Fruit fly (Drosophila melanogaster) whole organism, embryonic: ENCODE results near the gene Gld2.
A peak's percentile ranks its signal among the peaks of the same experiment; 100 is the strongest.

Source experiments
- Awh ChIP-seq: fragments of 200-800 bp; sonication (Bioruptor generic); IDR thresholded peaks from 2 replicates; pipeline ENCODE4, ENCODE4 v1.3.6; 2022; ENCODE audit warnings: missing biosample characterization, missing genetic modification characterization
- CG10274 ChIP-seq: fragments of 200-800 bp; sonication (Bioruptor generic); optimal IDR thresholded peaks from 3 replicates; lab custom pipeline; 2017; ENCODE audit warnings: missing biosample characterization, mild to moderate bottlenecking, missing genetic modification characterization
- CG11247 ChIP-seq: fragments of 200-800 bp; sonication (Bioruptor generic); IDR thresholded peaks from 2 replicates; pipeline ENCODE4 v1.3.6; 2022; ENCODE audit warnings: missing biosample characterization, missing genetic modification characterization
- CG11560 ChIP-seq: fragments of 200-800 bp; sonication (Bioruptor generic); IDR thresholded peaks from 3 replicates; pipeline ENCODE4 v1.3.6; 2022; ENCODE audit warnings: missing biosample characterization, missing genetic modification characterization
- CG13296 ChIP-seq: fragments of 200-800 bp; sonication (Bioruptor generic); optimal IDR thresholded peaks from 3 replicates; lab custom pipeline; 2018; ENCODE audit warnings: missing biosample characterization, mild to moderate bottlenecking, missing genetic modification characterization
- CG13894 ChIP-seq: fragments of 200-800 bp; sonication (Bioruptor generic); optimal IDR thresholded peaks from 3 replicates; lab custom pipeline; 2018; ENCODE audit warnings: missing biosample characterization, mild to moderate bottlenecking, missing genetic modification characterization, moderate library complexity
- CG15479 ChIP-seq: fragments of 200-800 bp; sonication (Bioruptor generic); optimal IDR thresholded peaks from 3 replicates; lab custom pipeline; 2019; ENCODE audit warnings: missing biosample characterization, mild to moderate bottlenecking, missing genetic modification characterization, moderate library complexity
- CG1603 ChIP-seq: fragments of 200-800 bp; sonication (Bioruptor generic); optimal IDR thresholded peaks from 2 replicates; lab custom pipeline; 2019; ENCODE audit warnings: missing biosample characterization, mild to moderate bottlenecking, missing genetic modification characterization, moderate library complexity
- CG17802 ChIP-seq: fragments of 200-800 bp; sonication (Bioruptor generic); optimal IDR thresholded peaks from 2 replicates; lab custom pipeline; 2018; ENCODE audit warnings: missing biosample characterization, mild to moderate bottlenecking, missing genetic modification characterization, moderate library complexity
- CG17829 ChIP-seq: fragments of 200-800 bp; optimal IDR thresholded peaks from 2 replicates; lab custom pipeline; 2019; ENCODE audit warnings: missing biosample characterization, mild to moderate bottlenecking, missing genetic modification characterization, moderate library complexity
- CG18619 ChIP-seq: fragments of 200-800 bp; sonication (Bioruptor generic); optimal IDR thresholded peaks from 3 replicates; lab custom pipeline; 2017; ENCODE audit warnings: missing biosample characterization, mild to moderate bottlenecking, missing genetic modification characterization
- CG2199 ChIP-seq: fragments of 200-800 bp; sonication (Bioruptor generic); IDR thresholded peaks from 3 replicates; pipeline ENCODE4 v1.3.6; 2022; ENCODE audit warnings: missing biosample characterization, missing genetic modification characterization
- CG2875 ChIP-seq: fragments of 200-800 bp; sonication (Bioruptor generic); optimal IDR thresholded peaks from 2 replicates; lab custom pipeline; 2017; ENCODE audit warnings: missing biosample characterization, mild to moderate bottlenecking, missing genetic modification characterization, missing genetic modification reagents
- CG2889 ChIP-seq: fragments of 200-800 bp; sonication (Bioruptor generic); IDR thresholded peaks from 3 replicates; pipeline ENCODE4 v1.3.6; 2022; ENCODE audit warnings: missing biosample characterization, missing genetic modification characterization
- CG30020 ChIP-seq: fragments of 200-800 bp; optimal IDR thresholded peaks from 2 replicates; lab custom pipeline; 2019; ENCODE audit warnings: missing biosample characterization, mild to moderate bottlenecking, missing genetic modification characterization, moderate library complexity
- CG30431 ChIP-seq: fragments of 200-800 bp; sonication (Bioruptor generic); optimal IDR thresholded peaks from 2 replicates; lab custom pipeline; 2017; ENCODE audit warnings: missing biosample characterization, missing genetic modification characterization
- CG31365 ChIP-seq: fragments of 200-800 bp; sonication (Bioruptor generic); optimal IDR thresholded peaks from 2 replicates; lab custom pipeline; 2018; ENCODE audit warnings: missing biosample characterization, mild to moderate bottlenecking, missing genetic modification characterization
- CG42726 ChIP-seq: fragments of 200-800 bp; sonication (Bioruptor generic); IDR thresholded peaks from 2 replicates; pipeline ENCODE4 v1.3.6; 2022; ENCODE audit warnings: missing biosample characterization, missing genetic modification characterization; ENCODE audit not compliant: partially characterized antibody
- CG5953 ChIP-seq: fragments of 200-800 bp; sonication (Bioruptor generic); IDR thresholded peaks from 2 replicates; pipeline ENCODE4 v1.3.6; 2022; ENCODE audit warnings: missing biosample characterization, missing genetic modification characterization
- CG6272 ChIP-seq: fragments of 200-800 bp; sonication (Bioruptor generic); IDR thresholded peaks from 2 replicates; pipeline ENCODE4 v1.3.6; 2022; ENCODE audit warnings: missing biosample characterization, missing genetic modification characterization
- CG6654 ChIP-seq: fragments of 200-800 bp; sonication (Bioruptor generic); optimal IDR thresholded peaks from 2 replicates; lab custom pipeline; 2017; ENCODE audit warnings: missing biosample characterization, mild to moderate bottlenecking, missing genetic modification characterization
- CG8290 ChIP-seq, 3 experiments: fragments of 200-800 bp; sonication (Bioruptor generic); optimal IDR thresholded peaks; 2 replicates each; lab custom pipeline; 2016 to 2019; ENCODE audit warnings: missing biosample characterization in 3 of 3, missing genetic modification characterization in 3 of 3, mild to moderate bottlenecking in 2 of 3, moderate library complexity in 1 of 3
- CG8944 ChIP-seq: fragments of 200-800 bp; sonication (Bioruptor generic); optimal IDR thresholded peaks from 3 replicates; lab custom pipeline; 2016; ENCODE audit warnings: missing biosample characterization, missing genetic modification characterization
- D19B ChIP-seq: fragments of 200-800 bp; sonication (Bioruptor generic); optimal IDR thresholded peaks from 2 replicates; lab custom pipeline; 2017; ENCODE audit warnings: missing biosample characterization, mild to moderate bottlenecking, missing genetic modification characterization
- Fer3 ChIP-seq: fragments of 200-800 bp; sonication (Bioruptor generic); optimal IDR thresholded peaks from 2 replicates; lab custom pipeline; 2018; ENCODE audit warnings: missing biosample characterization, mild to moderate bottlenecking, missing genetic modification characterization, moderate library complexity
- Hand ChIP-seq: fragments of 200-800 bp; sonication (Bioruptor generic); optimal IDR thresholded peaks from 2 replicates; lab custom pipeline; 2017; ENCODE audit warnings: mild to moderate bottlenecking, missing biosample characterization, missing genetic modification reagents, missing genetic modification characterization
- Hr51 ChIP-seq, 2 experiments: fragments of 200-800 bp; sonication (Bioruptor generic); optimal IDR thresholded peaks; 2 replicates in 1 of 2; 3 replicates in 1 of 2; lab custom pipeline; 2016 to 2018; ENCODE audit warnings: missing biosample characterization in 2 of 2, missing genetic modification characterization in 2 of 2, mild to moderate bottlenecking in 1 of 2, moderate library complexity in 1 of 2
- Hr78 ChIP-seq, 2 experiments: fragments of 200-800 bp in 1 of 2; fragments of >200 bp in 1 of 2; sonication (Bioruptor generic) in 1 of 2; optimal IDR thresholded peaks; 2 replicates each; lab custom pipeline; 2017 to 2019; ENCODE audit warnings: missing biosample characterization in 2 of 2, missing genetic modification characterization in 2 of 2, mild to moderate bottlenecking in 1 of 2, moderate library complexity in 1 of 2
- Sin3A ChIP-seq: fragments of >200 bp; optimal IDR thresholded peaks from 2 replicates; lab custom pipeline; 2018
- Spps ChIP-seq: fragments of 200-800 bp; sonication (Bioruptor generic); optimal IDR thresholded peaks from 2 replicates; lab custom pipeline; 2018; ENCODE audit warnings: missing biosample characterization, mild to moderate bottlenecking, missing genetic modification characterization
- TFAM ChIP-seq: fragments of 200-800 bp; sonication (Bioruptor generic); optimal IDR thresholded peaks from 2 replicates; lab custom pipeline; 2017; ENCODE audit warnings: missing biosample characterization, missing genetic modification characterization, inconsistent platforms
- ac ChIP-seq: fragments of 200-800 bp; sonication (Bioruptor generic); optimal IDR thresholded peaks from 3 replicates; lab custom pipeline; 2017; ENCODE audit warnings: missing biosample characterization, mild to moderate bottlenecking, missing genetic modification characterization
- ato ChIP-seq: fragments of 200-800 bp; sonication (Bioruptor generic); IDR thresholded peaks from 2 replicates; pipeline ENCODE4 v1.3.6; 2022; ENCODE audit warnings: missing biosample characterization, missing genetic modification characterization; ENCODE audit not compliant: partially characterized antibody
- az2 ChIP-seq: fragments of 200-800 bp; sonication (Bioruptor generic); optimal IDR thresholded peaks from 3 replicates; lab custom pipeline; 2016; ENCODE audit warnings: missing biosample characterization, missing genetic modification characterization
- btn ChIP-seq: fragments of 200-800 bp; sonication (Bioruptor generic); optimal IDR thresholded peaks from 2 replicates; lab custom pipeline; 2016; ENCODE audit warnings: missing biosample characterization, missing genetic modification characterization
- cas ChIP-seq: fragments of 200-800 bp; sonication (Bioruptor generic); IDR thresholded peaks from 2 replicates; pipeline ENCODE4 v1.3.6; 2022; ENCODE audit warnings: missing biosample characterization, missing genetic modification characterization
- caup ChIP-seq: fragments of 200-800 bp; sonication (Bioruptor generic); optimal IDR thresholded peaks from 3 replicates; lab custom pipeline; 2017; ENCODE audit warnings: missing biosample characterization, mild to moderate bottlenecking, missing genetic modification characterization, moderate library complexity; ENCODE audit not compliant: severe bottlenecking
- dati ChIP-seq: fragments of 200-800 bp; sonication (Bioruptor generic); IDR thresholded peaks from 2 replicates; pipeline ENCODE4 v1.3.6; 2022; ENCODE audit warnings: missing biosample characterization, missing genetic modification characterization
- dmrt99B ChIP-seq: fragments of 200-800 bp; sonication (Bioruptor generic); optimal IDR thresholded peaks from 2 replicates; lab custom pipeline; 2018; ENCODE audit warnings: missing biosample characterization, mild to moderate bottlenecking, missing genetic modification characterization, moderate library complexity
- grau ChIP-seq: fragments of 200-800 bp; optimal IDR thresholded peaks from 3 replicates; lab custom pipeline; 2019; ENCODE audit warnings: missing biosample characterization, mild to moderate bottlenecking, missing genetic modification characterization, moderate library complexity
- gsb-n ChIP-seq: fragments of 200-800 bp; sonication (Bioruptor generic); optimal IDR thresholded peaks from 3 replicates; lab custom pipeline; 2018; ENCODE audit warnings: missing biosample characterization, mild to moderate bottlenecking, missing genetic modification characterization
- h ChIP-seq: fragments of >200 bp; optimal IDR thresholded peaks from 2 replicates; lab custom pipeline; 2017
- lola ChIP-seq, 3 experiments: fragments of >200 bp in 2 of 3; fragments of 200-800 bp in 1 of 3; sonication (Bioruptor generic) in 1 of 3; optimal IDR thresholded peaks; 2 replicates each; lab custom pipeline; 2017 to 2019; ENCODE audit warnings: missing biosample characterization in 3 of 3, missing genetic modification characterization in 3 of 3, mild to moderate bottlenecking in 1 of 3, moderate library complexity in 1 of 3
- mirr ChIP-seq: fragments of 200-800 bp; sonication (Bioruptor generic); optimal IDR thresholded peaks from 3 replicates; lab custom pipeline; 2018; ENCODE audit warnings: missing biosample characterization, mild to moderate bottlenecking, missing genetic modification characterization
- pan ChIP-seq, 4 experiments: fragments of >200 bp in 3 of 4; fragments of 200-800 bp in 1 of 4; sonication (Bioruptor generic) in 1 of 4; optimal IDR thresholded peaks in 3 of 4; IDR thresholded peaks in 1 of 4; 2 replicates each; pipeline versions ENCODE4 v1.3.6 to Lab custom; 2017 to 2022; ENCODE audit warnings: missing biosample characterization in 2 of 4, missing genetic modification characterization in 2 of 4, mixed read lengths in 1 of 4
- slbo ChIP-seq: fragments of 200-800 bp; sonication (Bioruptor generic); IDR thresholded peaks from 2 replicates; pipeline ENCODE4 v1.3.6; 2022; ENCODE audit warnings: missing biosample characterization, missing genetic modification characterization
- sr ChIP-seq: fragments of 200-800 bp; sonication (Bioruptor generic); IDR thresholded peaks from 3 replicates; pipeline ENCODE4 v1.3.6; 2022; ENCODE audit warnings: missing biosample characterization, missing genetic modification characterization
- tin ChIP-seq: fragments of 200-800 bp; sonication (Bioruptor generic); optimal IDR thresholded peaks from 3 replicates; lab custom pipeline; 2016; ENCODE audit warnings: missing biosample characterization, missing genetic modification characterization

Gld2 gene

DNA sequence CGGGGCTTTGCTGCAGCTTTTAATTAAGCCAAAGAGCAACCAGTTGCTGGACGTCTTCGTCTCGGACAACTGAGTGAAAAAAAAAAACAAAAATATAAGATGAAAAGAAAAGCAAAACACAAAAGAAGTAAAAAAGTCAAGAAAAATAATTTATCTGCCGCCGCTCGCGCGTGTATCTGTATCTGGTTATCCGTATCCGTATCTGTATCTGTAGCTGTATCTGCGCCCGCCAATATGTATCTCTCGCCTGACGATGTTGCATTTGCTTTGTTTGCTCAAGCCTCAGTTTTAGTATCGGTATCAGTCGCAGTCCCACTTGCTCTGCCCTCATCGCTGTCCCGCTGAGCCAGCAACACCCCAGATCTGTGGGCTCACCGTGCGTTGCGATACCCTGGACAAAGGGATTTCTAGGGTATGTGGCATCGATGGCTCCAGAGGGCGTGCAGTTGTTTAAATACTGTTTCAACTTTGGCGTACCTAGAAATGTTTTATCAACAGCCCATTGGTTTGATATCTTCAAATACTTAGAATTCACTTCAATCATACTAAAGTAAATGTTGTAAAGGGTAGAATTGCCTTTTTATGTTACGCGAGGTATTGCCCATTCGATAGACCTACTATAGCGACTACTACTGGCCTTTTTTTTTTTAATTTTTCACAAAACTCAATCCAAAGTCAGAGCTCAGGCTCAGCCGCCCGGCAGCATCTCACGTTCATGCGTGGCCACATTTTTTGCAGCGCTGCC is 16.0 kb upstream of the Gld2 start (continued):
- TF ChIP-seq D19B = peak; percentile 75
- no peak for TF ChIP-seq CG2199
- TF ChIP-seq TFAM (GFP tag; lab: Kevin White, UChicago) = no peak
- TF ChIP-seq Hr78 (GFP tag; optimal IDR thresholded peaks at IDR 0.05; lab: Kevin White, UChicago) = no peak
- TF ChIP-seq CG42726 (GFP tag; lab: Robert Waterston, UW) = no peak
- no peak for TF ChIP-seq mirr
- TF ChIP-seq CG2889 (GFP tag; lab: Robert Waterston, UW) = no peak
- peak in 1 of 3 experiments; percentile 9 for TF ChIP-seq lola (GFP tag; optimal IDR thresholded peaks at IDR 0.05; lab: Kevin White, UChicago)
- peak; percentile 37 for TF ChIP-seq CG1603 (tag; lab: Kevin White, UChicago)
- TF ChIP-seq CG18619 (GFP tag; lab: Kevin White, UChicago) = no peak
- peak; percentile 24 for TF ChIP-seq dmrt99B
- no peak for TF ChIP-seq CG30020 (tag; lab: Kevin White, UChicago)
- no peak for TF ChIP-seq gsb-n (tag; lab: Kevin White, UChicago)
- no peak for TF ChIP-seq grau (tag; lab: Kevin White, UChicago)
- TF ChIP-seq CG30431 = no peak
- TF ChIP-seq Hr51 (GFP tag; optimal IDR thresholded peaks at IDR 0.05; lab: Kevin White, UChicago) = peak in 1 of 2 experiments; percentile 25
- TF ChIP-seq Awh (GFP tag; lab: Robert Waterston, UW) = 0 out of 2 replicates have a peak, but pooled peaks have one; percentile 27
- peak in 1 of 2 experiments; percentile 50 for TF ChIP-seq pan (optimal IDR thresholded peaks at IDR 0.05; lab: Kevin White, UChicago)
- TF ChIP-seq pan (GFP tag; optimal IDR thresholded peaks at IDR 0.05 in 1 of 2, IDR thresholded peaks at IDR 0.05 in 1 of 2) = peak in 1 of 2 experiments; percentile 48
- no peak for TF ChIP-seq CG11247 (GFP tag; lab: Robert Waterston, UW)
- no peak for TF ChIP-seq CG2875 (GFP tag; lab: Kevin White, UChicago)
- TF ChIP-seq slbo = no peak
- TF ChIP-seq h (lab: Kevin White, UChicago) = no peak
- no peak for TF ChIP-seq CG17829 (tag; lab: Kevin White, UChicago)
- no peak for TF ChIP-seq CG8290 (GFP tag; optimal IDR thresholded peaks at IDR 0.05; lab: Kevin White, UChicago)
- no peak for TF ChIP-seq CG8290 (tag; optimal IDR thresholded peaks at IDR 0.05; lab: Kevin White, UChicago)
- TF ChIP-seq CG11560 = no peak
- no peak for TF ChIP-seq CG13296 (GFP tag; lab: Kevin White, UChicago)
- no peak for TF ChIP-seq ato (GFP tag; lab: Robert Waterston, UW)
- no peak for TF ChIP-seq Fer3
- TF ChIP-seq ac = no peak
- no peak for TF ChIP-seq CG5953 (GFP tag; lab: Robert Waterston, UW)
- TF ChIP-seq Hand (GFP tag; lab: Kevin White, UChicago) = no peak
- TF ChIP-seq CG15479 (GFP tag; lab: Kevin White, UChicago) = peak; percentile 38
- no peak for TF ChIP-seq CG6654 (GFP tag; lab: Kevin White, UChicago)
- TF ChIP-seq Spps (tag; lab: Kevin White, UChicago) = no peak
- TF ChIP-seq CG31365 (tag; lab: Kevin White, UChicago) = no peak
- no peak for TF ChIP-seq CG13894
- TF ChIP-seq Sin3A (lab: Kevin White, UChicago) = no peak
- TF ChIP-seq az2 (GFP tag; lab: Kevin White, UChicago) = peak; percentile 28
- no peak for TF ChIP-seq CG8944 (GFP tag; lab: Kevin White, UChicago)
- no peak for TF ChIP-seq sr (GFP tag; lab: Robert Waterston, UW)
- TF ChIP-seq btn (GFP tag; lab: Kevin White, UChicago) = no peak
- TF ChIP-seq dati (GFP tag; lab: Robert Waterston, UW) = no peak
- TF ChIP-seq CG10274 (GFP tag; lab: Kevin White, UChicago) = no peak
- no peak for TF ChIP-seq caup (GFP tag; lab: Kevin White, UChicago)
- TF ChIP-seq tin (GFP tag; lab: Kevin White, UChicago) = no peak
- no peak for TF ChIP-seq CG17802
- TF ChIP-seq cas = no peak
- no peak for TF ChIP-seq CG6272 (GFP tag; lab: Robert Waterston, UW)
